Worm (Caenorhabditis elegans): ENCODE measurements around the gene fbxa-55.

- no peak for TF ChIP-seq dao-5 (tag; optimal IDR thresholded peaks at IDR 0.05)
- TF ChIP-seq W03F9.2 (tag; optimal IDR thresholded peaks at IDR 0.05), result no peak
- TF ChIP-seq him-1 (tag; optimal IDR thresholded peaks at IDR 0.05), result no peak
Observed at ce11 chrIII:943426-943927, 7.6 kb upstream of the fbxa-55 start, which contains the start of gene fbxa-59.

Measured in whole organism, L4/young adult.